Worm (Caenorhabditis elegans) whole organism, L4/young adult: ENCODE measurements around the gene F13D12.3.

Experiments used
- W03F9.2 ChIP-seq: fragments of 150-350 bp; optimal IDR thresholded peaks from 2 replicates; lab custom pipeline; 2014; ENCODE audit warnings: missing biosample characterization, missing genetic modification characterization
- dao-5 ChIP-seq: sonication (generic microtip); optimal IDR thresholded peaks from 2 replicates; lab custom pipeline; 2016; ENCODE audit warnings: missing genotype, missing genetic modification characterization, moderate library complexity, missing compliant biosample characterization
- him-1 ChIP-seq: sonication (generic microtip); optimal IDR thresholded peaks from 2 replicates; lab custom pipeline; 2016; ENCODE audit warnings: missing genotype, missing genetic modification reagents, missing genetic modification characterization, missing compliant biosample characterization

ce11 chrII:11727438-11727837 lies 7.2 kb downstream of the F13D12.3 start:
- TF ChIP-seq W03F9.2 (no peak), dao-5 (tag; lab: Kevin White, UChicago) (no peak), him-1 (tag; lab: Kevin White, UChicago) (no peak)
